Worm (Caenorhabditis elegans) whole organism, midembryonic: ENCODE measurements around the gene T04F3.4.

Source experiments
- T22C8.4 ChIP-seq: fragments of 200-800 bp; sonication (Bioruptor generic); IDR thresholded peaks from 2 replicates; pipeline ENCODE4 v1.3.6; 2022; ENCODE audit warnings: missing genetic modification characterization, missing compliant biosample characterization
- cog-1 ChIP-seq: sonication (generic microtip); optimal IDR thresholded peaks from 2 replicates; lab custom pipeline; 2016; ENCODE audit warnings: missing genetic modification characterization, missing compliant biosample characterization
- flt-1 ChIP-seq: fragments of 200-800 bp; sonication (Bioruptor generic); IDR thresholded peaks from 2 replicates; pipeline ENCODE4 v1.3.6; 2022; ENCODE audit warnings: missing genetic modification characterization, missing compliant biosample characterization
- klf-2 ChIP-seq: fragments of 200-800 bp; sonication (Bioruptor generic); conservative IDR thresholded peaks from 2 replicates; pipeline ENCODE4 v1.3.6; 2022; ENCODE audit warnings: missing genetic modification reagents, missing genetic modification characterization, missing compliant biosample characterization
- med-1 ChIP-seq: sonication (generic microtip); optimal IDR thresholded peaks from 2 replicates; lab custom pipeline; 2017; ENCODE audit warnings: missing genetic modification characterization, mild to moderate bottlenecking, missing compliant biosample characterization, antibody characterized with exemption, missing genetic modification reagents; ENCODE audit not compliant: insufficient read depth
- ref-1 ChIP-seq: fragments of 200-800 bp; sonication (Bioruptor generic); conservative IDR thresholded peaks from 2 replicates; pipeline ENCODE4 v1.3.6; 2022; ENCODE audit warnings: missing genetic modification reagents, missing genetic modification characterization, missing compliant biosample characterization
- tab-1 ChIP-seq: fragments of 200-800 bp; sonication (Bioruptor generic); IDR thresholded peaks from 2 replicates; pipeline ENCODE4 v1.3.6; 2022; ENCODE audit warnings: missing genetic modification characterization, missing compliant biosample characterization
- ztf-23 ChIP-seq: fragments of 200-800 bp; sonication (Bioruptor generic); IDR thresholded peaks from 2 replicates; pipeline ENCODE4 v1.3.6; 2022; ENCODE audit warnings: missing genetic modification reagents, missing genetic modification characterization, missing compliant biosample characterization
- ztf-29 ChIP-seq: fragments of 200-800 bp; sonication (Bioruptor generic); IDR thresholded peaks from 2 replicates; pipeline ENCODE4 v1.3.6; 2022; ENCODE audit warnings: missing genetic modification reagents, missing genetic modification characterization, missing compliant biosample characterization

DNA sequence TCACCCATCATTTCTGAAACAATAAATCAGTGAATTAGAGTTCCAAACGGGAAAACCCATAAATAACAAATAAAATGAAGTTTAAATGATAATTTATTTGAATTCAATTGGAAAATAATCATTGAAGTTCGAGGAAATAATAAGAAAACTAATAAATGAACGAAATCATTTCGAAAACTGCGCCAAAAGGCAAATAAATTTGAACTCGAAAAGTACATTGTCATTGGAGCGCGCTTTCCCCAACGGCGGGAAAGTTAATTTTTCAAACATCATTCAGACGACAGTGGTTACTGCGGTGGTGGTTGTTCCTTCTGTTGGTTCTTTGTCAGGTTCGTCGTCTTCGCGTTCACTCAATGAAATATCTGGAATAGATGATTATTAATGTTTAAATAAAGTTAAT, 29.4 kb downstream of the T04F3.4 start, which contains the start of gene npp-22:
- TF ChIP-seq tab-1 (no peak), flt-1 (GFP tag; lab: Robert Waterston, UW) (no peak), med-1 (GFP tag; lab: Kevin White, UChicago) (no peak), T22C8.4 (GFP tag; lab: Robert Waterston, UW) (no peak), cog-1 (tag; lab: Kevin White, UChicago) (no peak), ztf-29 (no peak), ztf-23 (GFP tag; lab: Robert Waterston, UW) (no peak), klf-2 (GFP tag; lab: Robert Waterston, UW) (no peak), ref-1 (no peak)
